Worm (Caenorhabditis elegans) whole organism, late embryonic: ENCODE data around the gene C25A11.2.

ENCODE experiments used
- F13H6.1 ChIP-seq: sonication (generic microtip); optimal IDR thresholded peaks from 2 replicates; lab custom pipeline; 2016; ENCODE audit warnings: missing genetic modification characterization, missing compliant biosample characterization
- Y22D7AL.16 ChIP-seq: sonication (generic microtip); optimal IDR thresholded peaks from 2 replicates; lab custom pipeline; 2016; ENCODE audit warnings: missing genetic modification characterization, missing compliant biosample characterization
- dmd-4 ChIP-seq: sonication (generic microtip); optimal IDR thresholded peaks from 2 replicates; lab custom pipeline; 2016; ENCODE audit warnings: borderline replicate concordance, missing genetic modification characterization, missing compliant biosample characterization
- gmeb-2 ChIP-seq: sonication (generic microtip); optimal IDR thresholded peaks from 2 replicates; lab custom pipeline; 2016; ENCODE audit warnings: missing genetic modification characterization, inconsistent platforms, missing compliant biosample characterization
- hlh-6 ChIP-seq: sonication (generic microtip); optimal IDR thresholded peaks from 2 replicates; lab custom pipeline; 2016; ENCODE audit warnings: missing genotype, missing genetic modification characterization, missing compliant biosample characterization
- nfya-1 ChIP-seq: sonication (generic microtip); optimal IDR thresholded peaks from 2 replicates; lab custom pipeline; 2017; ENCODE audit warnings: missing genetic modification characterization, mild to moderate bottlenecking, missing compliant biosample characterization, antibody characterized with exemption, moderate library complexity
- pat-9 ChIP-seq: fragments of 200-800 bp; sonication (Bioruptor generic); optimal IDR thresholded peaks from 2 replicates; lab custom pipeline; 2018; ENCODE audit warnings: mild to moderate bottlenecking, missing genetic modification characterization, moderate library complexity, missing compliant biosample characterization
- unc-86 ChIP-seq: sonication (generic microtip); optimal IDR thresholded peaks from 2 replicates; lab custom pipeline; 2016; ENCODE audit warnings: missing genetic modification characterization, missing compliant biosample characterization

- no peak for TF ChIP-seq nfya-1 (tag; lab: Kevin White, UChicago)
- TF ChIP-seq dmd-4 (tag; lab: Kevin White, UChicago): no peak
- no peak for TF ChIP-seq pat-9 (tag; lab: Kevin White, UChicago)
- no peak for TF ChIP-seq hlh-6 (tag; lab: Kevin White, UChicago)
- no peak for TF ChIP-seq F13H6.1
- no peak for TF ChIP-seq Y22D7AL.16 (tag; lab: Kevin White, UChicago)
- no peak for TF ChIP-seq gmeb-2 (tag; lab: Kevin White, UChicago)
- no peak for TF ChIP-seq unc-86 (tag; lab: Kevin White, UChicago)
These were observed 32.0 kb downstream of the C25A11.2 start, which contains the start of gene B0563.5 for ce11 chrX:9145848-9146247.
